Fruit fly (Drosophila melanogaster): ENCODE results near the gene CG8475.

dm6 chr2L:8171544-8171943, 25.2 kb downstream of the CG8475 start:
- TF ChIP-seq dsx (GFP tag; optimal IDR thresholded peaks at IDR 0.05; ENCODE audit: poor library complexity, severe bottlenecking) (no peak), CG6163 (GFP tag; IDR thresholded peaks at IDR 0.05) (0 out of 3 replicates have a peak, but pooled peaks have one; percentile 44), Eip93F (GFP tag; optimal IDR thresholded peaks at IDR 0.05) (no peak), vri (GFP tag; optimal IDR thresholded peaks at IDR 0.05) (no peak), CG3032 (tag; optimal IDR thresholded peaks at IDR 0.05) (no peak), dac (GFP tag; optimal IDR thresholded peaks at IDR 0.05) (no peak), Hr4 (GFP tag; optimal IDR thresholded peaks at IDR 0.05) (no peak), cyc (GFP tag; optimal IDR thresholded peaks at IDR 0.05) (no peak)

Measured in whole organism, prepupa.